Fruit fly (Drosophila melanogaster): ENCODE measurements around the gene CCKLR-17D1.

Gene CCKLR-17D1

DNA sequence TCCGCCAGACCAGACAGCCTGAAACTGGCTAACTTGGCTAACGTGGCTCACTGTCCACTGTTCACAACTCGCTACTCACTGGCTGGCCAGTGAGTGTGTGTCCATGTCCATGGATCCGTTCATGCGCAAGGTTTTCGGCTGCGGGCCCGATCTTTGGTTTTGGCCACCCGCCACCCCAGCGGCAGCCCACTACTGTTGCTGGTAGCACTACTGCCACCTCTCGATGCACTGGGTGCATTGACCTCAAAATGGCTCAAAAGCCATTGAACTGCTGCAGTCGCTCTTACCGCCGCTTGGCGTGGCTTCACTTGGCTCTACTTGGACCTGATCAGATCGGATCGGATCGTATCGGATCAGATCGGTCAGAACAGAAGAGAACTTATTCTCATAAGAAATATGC is 45.0 kb downstream of the CCKLR-17D1 start:
- no peak for TF ChIP-seq kay (GFP tag; ENCODE audit: borderline replicate concordance)
- no peak for TF ChIP-seq CG7045 (GFP tag; optimal IDR thresholded peaks at IDR 0.05)
- TF ChIP-seq CG14711 (tag; optimal IDR thresholded peaks at IDR 0.05): no peak
- no peak for TF ChIP-seq bab1 (GFP tag; optimal IDR thresholded peaks at IDR 0.05)
- no peak for TF ChIP-seq tj (GFP tag; optimal IDR thresholded peaks at IDR 0.05)
- no peak for TF ChIP-seq Clk (GFP tag; optimal IDR thresholded peaks at IDR 0.05)
- TF ChIP-seq CG11617 (GFP tag; optimal IDR thresholded peaks at IDR 0.05): no peak
- no peak for TF ChIP-seq CG33017 (tag; optimal IDR thresholded peaks at IDR 0.05)

DNA sequence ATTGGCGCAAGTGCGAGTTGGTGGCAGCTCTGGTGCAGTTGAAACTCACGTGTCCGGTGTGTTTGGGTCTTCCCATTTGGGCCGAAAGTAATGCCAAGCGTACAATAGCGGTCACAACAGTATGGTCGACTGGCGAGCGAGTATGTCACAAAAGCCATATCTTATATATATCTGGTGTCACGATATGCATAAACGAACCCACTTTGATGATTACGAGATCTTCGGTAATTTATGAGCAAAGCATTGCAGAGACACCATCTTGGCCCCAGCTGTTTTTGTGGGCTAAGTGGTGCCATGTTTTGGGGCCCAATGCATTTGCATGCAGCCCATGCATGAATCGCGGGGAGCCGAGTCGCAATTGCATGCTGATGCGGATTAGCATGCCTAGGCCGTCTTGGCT is 47.5 kb downstream of the CCKLR-17D1 start:
- TF ChIP-seq tj (GFP tag; optimal IDR thresholded peaks at IDR 0.05) (no peak), Mnt (GFP tag; optimal IDR thresholded peaks at IDR 0.05) (no peak), CG7101 (tag; optimal IDR thresholded peaks at IDR 0.05) (no peak), bab1 (GFP tag; optimal IDR thresholded peaks at IDR 0.05) (no peak), kay (GFP tag; ENCODE audit: borderline replicate concordance) (no peak), Crg-1 (GFP tag; optimal IDR thresholded peaks at IDR 0.05) (no peak), CG14711 (tag; optimal IDR thresholded peaks at IDR 0.05) (no peak), Hr96 (GFP tag; optimal IDR thresholded peaks at IDR 0.05) (no peak), pad (GFP tag; optimal IDR thresholded peaks at IDR 0.05) (no peak), ovo (GFP tag; optimal IDR thresholded peaks at IDR 0.05) (no peak), CG11617 (GFP tag; optimal IDR thresholded peaks at IDR 0.05) (no peak), CG1620 (GFP tag; optimal IDR thresholded peaks at IDR 0.05) (no peak), cnc (optimal IDR thresholded peaks at IDR 0.05) (no peak), CG5204 (GFP tag; optimal IDR thresholded peaks at IDR 0.05) (no peak), toe (GFP tag; optimal IDR thresholded peaks at IDR 0.05) (no peak)

DNA sequence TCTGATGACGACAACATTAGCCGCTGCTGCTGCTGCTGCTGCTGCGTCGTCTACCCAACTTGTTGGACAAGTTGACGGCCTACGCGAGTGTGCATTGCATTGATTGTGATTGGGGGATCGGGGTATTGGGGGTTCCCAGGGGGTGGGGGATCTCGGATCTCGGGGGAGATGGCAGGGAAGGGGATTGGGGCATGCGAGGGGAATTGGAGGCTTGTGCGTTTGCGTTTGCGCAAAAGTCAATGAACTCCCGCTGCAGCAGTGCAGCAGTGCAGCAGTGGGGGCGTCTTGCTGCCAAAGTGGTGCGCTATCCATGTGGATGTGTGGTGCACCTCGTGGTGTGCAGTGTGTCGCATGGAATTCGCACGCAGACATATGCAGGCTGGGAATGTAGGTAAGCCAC is 49.6 kb downstream of the CCKLR-17D1 start:
- TF ChIP-seq tj (GFP tag; optimal IDR thresholded peaks at IDR 0.05): no peak
- TF ChIP-seq CG11617 (GFP tag; optimal IDR thresholded peaks at IDR 0.05): no peak
- TF ChIP-seq Mnt (GFP tag; optimal IDR thresholded peaks at IDR 0.05): no peak
- no peak for TF ChIP-seq toe (GFP tag; optimal IDR thresholded peaks at IDR 0.05)
- TF ChIP-seq Hr96 (GFP tag; optimal IDR thresholded peaks at IDR 0.05): no peak
- TF ChIP-seq cnc (optimal IDR thresholded peaks at IDR 0.05): no peak
- TF ChIP-seq CG14711 (tag; optimal IDR thresholded peaks at IDR 0.05): no peak

DNA sequence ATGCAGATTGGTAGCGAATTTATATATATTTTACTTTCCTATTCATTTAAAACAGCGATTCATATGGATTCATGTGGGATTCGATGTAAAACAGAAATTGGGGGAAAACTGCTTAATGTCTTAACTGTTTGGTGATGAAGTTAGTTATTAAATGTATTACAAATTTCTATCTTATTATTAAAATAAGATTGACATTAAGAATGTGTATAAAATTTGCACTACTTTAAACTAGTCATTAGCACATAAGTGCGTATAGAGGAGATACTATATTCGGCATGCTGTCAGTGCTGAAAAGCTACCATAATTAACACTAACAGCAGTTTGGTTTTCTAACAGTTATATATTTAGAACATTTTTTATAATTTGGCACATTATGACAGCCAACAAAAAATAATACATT is 50.7 kb downstream of the CCKLR-17D1 start:
- TF ChIP-seq kay (GFP tag; ENCODE audit: borderline replicate concordance) (no peak), CG5204 (GFP tag; optimal IDR thresholded peaks at IDR 0.05) (no peak), CG11617 (GFP tag; optimal IDR thresholded peaks at IDR 0.05) (no peak), tj (GFP tag; optimal IDR thresholded peaks at IDR 0.05) (no peak), Mnt (GFP tag; optimal IDR thresholded peaks at IDR 0.05) (no peak), toe (GFP tag; optimal IDR thresholded peaks at IDR 0.05) (no peak), cic (GFP tag; optimal IDR thresholded peaks at IDR 0.05) (no peak), CG12768 (GFP tag; optimal IDR thresholded peaks at IDR 0.05) (no peak), CG14711 (tag; optimal IDR thresholded peaks at IDR 0.05) (no peak), CG1620 (GFP tag; optimal IDR thresholded peaks at IDR 0.05) (no peak), Crg-1 (GFP tag; optimal IDR thresholded peaks at IDR 0.05) (no peak), Hr96 (GFP tag; optimal IDR thresholded peaks at IDR 0.05) (no peak), cnc (optimal IDR thresholded peaks at IDR 0.05) (no peak), Clk (GFP tag; optimal IDR thresholded peaks at IDR 0.05) (no peak), CG7045 (GFP tag; optimal IDR thresholded peaks at IDR 0.05) (no peak), CG7101 (tag; optimal IDR thresholded peaks at IDR 0.05) (no peak)

DNA sequence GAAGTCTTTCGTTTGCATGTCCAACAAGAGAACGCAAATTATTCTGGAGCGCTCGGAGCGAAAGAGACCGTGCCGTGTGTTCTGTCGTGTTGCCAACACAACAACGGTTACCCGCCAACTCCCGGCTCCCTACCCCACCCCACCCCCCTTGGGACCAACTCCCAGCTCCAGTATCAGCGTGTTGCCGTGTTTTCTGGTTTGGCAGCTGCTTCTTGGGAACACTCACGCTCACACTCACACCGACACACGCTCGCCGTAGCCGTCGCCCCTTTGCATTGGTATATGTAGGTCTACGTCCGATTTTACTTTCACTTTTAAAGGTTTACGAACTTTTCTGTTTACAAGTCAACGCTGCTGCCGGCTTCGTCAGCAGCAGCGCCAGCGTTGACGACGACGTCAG is 51.1 kb downstream of the CCKLR-17D1 start:
- TF ChIP-seq toe (GFP tag; optimal IDR thresholded peaks at IDR 0.05) (no peak), pad (GFP tag; optimal IDR thresholded peaks at IDR 0.05) (no peak), CG12768 (GFP tag; optimal IDR thresholded peaks at IDR 0.05) (no peak), CG7101 (tag; optimal IDR thresholded peaks at IDR 0.05) (no peak)

DNA sequence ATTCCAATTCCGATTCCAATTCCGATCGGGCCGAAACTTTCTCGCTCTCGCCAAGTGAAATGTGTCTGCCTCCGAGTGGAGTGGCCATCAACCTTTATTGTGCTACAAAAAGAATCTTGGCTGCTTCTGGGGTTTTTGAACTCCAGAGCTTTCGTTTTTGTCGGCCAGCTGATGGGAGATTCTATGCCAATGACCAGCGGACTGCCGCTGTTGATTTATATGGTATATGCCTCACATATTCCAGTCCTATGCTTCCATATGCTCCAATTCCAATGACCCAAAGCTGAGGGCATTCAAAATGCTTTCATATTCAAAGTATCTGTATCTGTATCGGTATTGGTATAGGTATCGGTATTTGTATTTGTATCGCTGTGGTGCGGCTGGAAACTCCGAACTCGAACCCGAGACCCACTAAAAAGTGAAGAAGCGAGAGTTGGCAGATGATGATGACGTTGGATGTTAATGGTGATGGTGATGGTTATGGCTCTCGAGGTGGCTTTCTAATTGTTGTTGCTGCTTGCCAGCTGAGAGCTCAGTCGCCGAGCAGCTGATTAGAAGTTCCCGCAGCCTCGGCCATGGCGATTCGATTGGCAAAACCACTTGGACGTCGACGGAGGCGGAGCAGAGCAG is 53.4 kb downstream of the CCKLR-17D1 start:
- TF ChIP-seq pad (GFP tag; optimal IDR thresholded peaks at IDR 0.05): no peak
- TF ChIP-seq toe (GFP tag; optimal IDR thresholded peaks at IDR 0.05): no peak
- no peak for TF ChIP-seq Hr96 (GFP tag; optimal IDR thresholded peaks at IDR 0.05)
- no peak for TF ChIP-seq CG14711 (tag; optimal IDR thresholded peaks at IDR 0.05)
- TF ChIP-seq bab1 (GFP tag; optimal IDR thresholded peaks at IDR 0.05): no peak
- no peak for TF ChIP-seq CG5204 (GFP tag; optimal IDR thresholded peaks at IDR 0.05)
- TF ChIP-seq Mnt (GFP tag; optimal IDR thresholded peaks at IDR 0.05): no peak
- no peak for TF ChIP-seq kay (GFP tag; ENCODE audit: borderline replicate concordance)
- no peak for TF ChIP-seq CG12768 (GFP tag; optimal IDR thresholded peaks at IDR 0.05)
- no peak for TF ChIP-seq ovo (GFP tag; optimal IDR thresholded peaks at IDR 0.05)
- no peak for TF ChIP-seq CG7045 (GFP tag; optimal IDR thresholded peaks at IDR 0.05)
- TF ChIP-seq tj (GFP tag; optimal IDR thresholded peaks at IDR 0.05): no peak
- no peak for TF ChIP-seq Clk (GFP tag; optimal IDR thresholded peaks at IDR 0.05)
- no peak for TF ChIP-seq CG11617 (GFP tag; optimal IDR thresholded peaks at IDR 0.05)
- no peak for TF ChIP-seq CG1620 (GFP tag; optimal IDR thresholded peaks at IDR 0.05)
- TF ChIP-seq Crg-1 (GFP tag; optimal IDR thresholded peaks at IDR 0.05): no peak

DNA sequence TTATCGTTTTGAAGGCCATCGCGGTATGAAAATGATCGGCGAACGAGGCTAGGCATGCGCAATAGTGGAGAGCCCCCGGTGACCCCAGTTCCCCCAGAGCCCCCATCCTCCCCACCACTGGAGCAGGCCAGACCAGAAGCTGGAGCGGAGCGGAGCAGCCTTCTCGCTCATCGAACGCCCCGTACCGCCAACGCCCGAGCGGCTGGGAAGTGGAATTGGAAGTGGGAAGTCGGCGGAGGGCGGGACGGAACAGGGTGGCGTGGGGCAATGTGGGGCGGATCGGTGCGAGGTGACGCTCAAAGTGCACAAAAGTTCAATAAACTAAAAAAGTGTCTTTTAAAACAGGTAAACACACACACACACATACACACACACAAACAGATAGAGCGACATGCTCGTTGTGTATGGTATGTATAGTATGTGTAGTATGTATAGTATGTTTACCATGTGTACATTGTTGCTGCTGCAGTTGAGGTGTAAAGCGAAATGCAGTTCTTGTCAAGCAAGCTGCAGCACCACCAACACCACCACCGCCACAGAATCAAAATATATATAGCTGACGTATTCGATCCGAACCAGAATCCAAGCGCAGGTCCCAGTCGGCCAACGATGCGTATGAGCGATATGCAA is 54.7 kb downstream of the CCKLR-17D1 start:
- TF ChIP-seq CG33017 (tag; optimal IDR thresholded peaks at IDR 0.05) (no peak), ovo (GFP tag; optimal IDR thresholded peaks at IDR 0.05) (no peak), CG12768 (GFP tag; optimal IDR thresholded peaks at IDR 0.05) (no peak), CG5204 (GFP tag; optimal IDR thresholded peaks at IDR 0.05) (no peak), CG14711 (tag; optimal IDR thresholded peaks at IDR 0.05) (no peak), CG7045 (GFP tag; optimal IDR thresholded peaks at IDR 0.05) (no peak), tj (GFP tag; optimal IDR thresholded peaks at IDR 0.05) (no peak), kay (GFP tag; ENCODE audit: borderline replicate concordance) (no peak), pad (GFP tag; optimal IDR thresholded peaks at IDR 0.05) (no peak), bab1 (GFP tag; optimal IDR thresholded peaks at IDR 0.05) (no peak), Crg-1 (GFP tag; optimal IDR thresholded peaks at IDR 0.05) (no peak), cic (GFP tag; optimal IDR thresholded peaks at IDR 0.05) (no peak), CG11617 (GFP tag; optimal IDR thresholded peaks at IDR 0.05) (no peak), toe (GFP tag; optimal IDR thresholded peaks at IDR 0.05) (no peak), cnc (optimal IDR thresholded peaks at IDR 0.05) (no peak), CG7101 (tag; optimal IDR thresholded peaks at IDR 0.05) (no peak), Mnt (GFP tag; optimal IDR thresholded peaks at IDR 0.05) (no peak), CG1620 (GFP tag; optimal IDR thresholded peaks at IDR 0.05) (no peak)

Data from whole organism, adult.